Fruit fly (Drosophila melanogaster) whole organism, pupa: ENCODE measurements around the gene NUCB1.

Experiments
- CG10348 ChIP-seq: fragments of 200-800 bp; sonication (Bioruptor generic); IDR thresholded peaks from 2 replicates; pipeline ENCODE4 v1.3.6; 2022; ENCODE audit warnings: missing biosample characterization, missing genetic modification characterization
- CG12605 ChIP-seq: fragments of 200-800 bp; sonication (Bioruptor generic); IDR thresholded peaks from 2 replicates; pipeline ENCODE4 v1.3.6; 2022; ENCODE audit warnings: missing biosample characterization, missing genetic modification characterization
- CG13204 ChIP-seq: fragments of 200-800 bp; sonication (Bioruptor generic); optimal IDR thresholded peaks from 2 replicates; lab custom pipeline; 2018; ENCODE audit warnings: missing biosample characterization, mild to moderate bottlenecking, missing genetic modification characterization, moderate library complexity
- CG14655 ChIP-seq: fragments of 200-800 bp; sonication (Bioruptor generic); optimal IDR thresholded peaks from 3 replicates; lab custom pipeline; 2017; ENCODE audit warnings: mild to moderate bottlenecking, missing biosample characterization, missing genetic modification reagents, missing genetic modification characterization
- CG15710 ChIP-seq: fragments of 200-800 bp; sonication (Bioruptor generic); optimal IDR thresholded peaks from 2 replicates; lab custom pipeline; 2018; ENCODE audit warnings: missing biosample characterization, mild to moderate bottlenecking, missing genetic modification characterization, moderate library complexity
- CG17806 ChIP-seq: fragments of 200-800 bp; sonication (Bioruptor generic); optimal IDR thresholded peaks from 2 replicates; lab custom pipeline; 2018; ENCODE audit warnings: missing biosample characterization, mild to moderate bottlenecking, missing genetic modification characterization, moderate library complexity
- CG32121 ChIP-seq: fragments of 200-800 bp; sonication (Bioruptor generic); IDR thresholded peaks from 2 replicates; pipeline ENCODE4 v1.3.6; 2022; ENCODE audit warnings: missing biosample characterization, missing genetic modification characterization
- CG34367 ChIP-seq: fragments of 200-800 bp; sonication (Bioruptor generic); optimal IDR thresholded peaks from 2 replicates; lab custom pipeline; 2018; ENCODE audit warnings: missing biosample characterization, mild to moderate bottlenecking, missing genetic modification characterization
- CG4496 ChIP-seq: fragments of 200-800 bp; sonication (Bioruptor generic); IDR thresholded peaks from 3 replicates; pipeline ENCODE4 v1.3.6; 2022; ENCODE audit warnings: missing biosample characterization, missing genetic modification characterization
- CG8159 ChIP-seq: fragments of 200-800 bp; sonication (Bioruptor generic); optimal IDR thresholded peaks from 3 replicates; lab custom pipeline; 2018; ENCODE audit warnings: missing biosample characterization, mild to moderate bottlenecking, missing genetic modification characterization, moderate library complexity
- CG8301 ChIP-seq: fragments of 200-800 bp; sonication (Bioruptor generic); optimal IDR thresholded peaks from 2 replicates; lab custom pipeline; 2018; ENCODE audit warnings: missing biosample characterization, mild to moderate bottlenecking, missing genetic modification characterization
- CG9948 ChIP-seq: fragments of 200-800 bp; sonication (Bioruptor generic); optimal IDR thresholded peaks from 2 replicates; lab custom pipeline; 2018; ENCODE audit warnings: missing biosample characterization, mild to moderate bottlenecking, missing genetic modification characterization, moderate library complexity
- D1 ChIP-seq: fragments of 200-800 bp; sonication (Bioruptor generic); optimal IDR thresholded peaks from 2 replicates; lab custom pipeline; 2018; ENCODE audit warnings: missing biosample characterization, mild to moderate bottlenecking, missing genetic modification characterization, moderate library complexity
- EcR ChIP-seq: fragments of 200-800 bp; sonication (Bioruptor generic); optimal IDR thresholded peaks from 3 replicates; lab custom pipeline; 2019; ENCODE audit warnings: missing biosample characterization, missing genetic modification characterization, mild to moderate bottlenecking, moderate library complexity, missing genetic modification reagents
- Ets98B ChIP-seq: fragments of 200-800 bp; sonication (Bioruptor generic); IDR thresholded peaks from 2 replicates; pipeline ENCODE4 v1.3.6; 2022; ENCODE audit warnings: missing biosample characterization, missing genetic modification characterization
- Pif1A ChIP-seq: fragments of 200-800 bp; sonication (Bioruptor generic); optimal IDR thresholded peaks from 3 replicates; lab custom pipeline; 2016; ENCODE audit warnings: missing biosample characterization, missing genetic modification characterization
- Pif1B ChIP-seq: fragments of 200-800 bp; sonication (Bioruptor generic); optimal IDR thresholded peaks from 3 replicates; lab custom pipeline; 2016; ENCODE audit warnings: missing biosample characterization, missing genetic modification characterization
- Snoo ChIP-seq: fragments of 200-800 bp; sonication (Bioruptor generic); optimal IDR thresholded peaks from 3 replicates; lab custom pipeline; 2017; ENCODE audit warnings: missing biosample characterization, mild to moderate bottlenecking, missing genetic modification characterization, inconsistent platforms
- fd96Ca ChIP-seq: fragments of 200-800 bp; sonication (Bioruptor generic); IDR thresholded peaks from 3 replicates; pipeline ENCODE4 v1.3.6; 2022; ENCODE audit warnings: missing biosample characterization, missing genetic modification characterization
- gl ChIP-seq: fragments of 200-800 bp; sonication (Bioruptor generic); optimal IDR thresholded peaks from 2 replicates; lab custom pipeline; 2018; ENCODE audit warnings: missing biosample characterization, mild to moderate bottlenecking, missing genetic modification characterization
- rn ChIP-seq: fragments of 200-800 bp; sonication (Bioruptor generic); IDR thresholded peaks from 2 replicates; pipeline ENCODE4 v1.3.6; 2022; ENCODE audit warnings: missing biosample characterization, missing genetic modification characterization

NUCB1 gene

dm6 chr3L:17806357-17807025, 4.4 kb upstream of the NUCB1 start, which contains the start of gene CG32187:
Gene CG32187, minus strand, starts transcription at chr3L:17806365.
- TF ChIP-seq Snoo (tag; lab: Kevin White, UChicago) (no peak), Pif1B (GFP tag; lab: Kevin White, UChicago) (no peak), EcR (GFP tag; lab: Kevin White, UChicago) (no peak), gl (tag; lab: Kevin White, UChicago) (no peak), Pif1A (GFP tag; lab: Kevin White, UChicago) (no peak), CG34367 (tag; lab: Kevin White, UChicago) (no peak), CG8159 (no peak), CG17806 (no peak), CG12605 (GFP tag; lab: Robert Waterston, UW) (no peak), fd96Ca (GFP tag; lab: Robert Waterston, UW) (no peak), CG8301 (tag; lab: Kevin White, UChicago) (no peak), CG14655 (no peak), CG4496 (no peak), Ets98B (GFP tag; lab: Robert Waterston, UW) (no peak)

DNA sequence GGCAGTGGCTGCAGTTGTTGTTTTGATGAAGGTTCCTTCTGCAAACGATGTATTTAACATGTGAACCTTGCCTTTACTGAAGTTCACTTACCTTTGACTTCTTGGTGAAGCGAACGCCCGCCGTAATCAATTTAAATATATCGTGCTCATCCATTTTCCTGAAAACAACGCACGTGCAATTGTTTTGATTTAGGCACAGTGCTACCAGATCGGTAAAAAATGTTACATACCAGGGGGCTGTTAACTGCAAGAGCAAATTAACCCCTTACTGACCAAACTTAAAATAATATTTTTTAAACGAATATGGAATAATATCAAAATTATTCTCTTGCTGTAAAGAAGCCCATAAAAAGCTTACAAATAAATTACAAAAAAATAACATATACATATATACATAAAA, 2.4 kb upstream of the NUCB1 start, which contains the start of gene ais:
Gene ais (minus strand): TSS at position 205 of the 400 bp plus-strand sequence.
- no peak for TF ChIP-seq Pif1B (GFP tag; lab: Kevin White, UChicago)
- no peak for TF ChIP-seq CG34367 (tag; lab: Kevin White, UChicago)
- no peak for TF ChIP-seq CG32121
- no peak for TF ChIP-seq CG17806
- TF ChIP-seq CG15710 (tag; lab: Kevin White, UChicago) = no peak
- no peak for TF ChIP-seq CG10348 (GFP tag; lab: Robert Waterston, UW)
- no peak for TF ChIP-seq CG8159
- no peak for TF ChIP-seq D1
- TF ChIP-seq CG13204 (GFP tag; lab: Kevin White, UChicago) = no peak
- TF ChIP-seq gl (tag; lab: Kevin White, UChicago) = no peak
- no peak for TF ChIP-seq Snoo (tag; lab: Kevin White, UChicago)
- TF ChIP-seq CG14655 = no peak
- TF ChIP-seq CG9948 = no peak
- no peak for TF ChIP-seq CG8301 (tag; lab: Kevin White, UChicago)
- no peak for TF ChIP-seq rn (GFP tag; lab: Robert Waterston, UW)
- no peak for TF ChIP-seq CG12605 (GFP tag; lab: Robert Waterston, UW)
- TF ChIP-seq fd96Ca (GFP tag; lab: Robert Waterston, UW) = no peak

dm6 chr3L:17797494-17797893, 4.6 kb downstream of the NUCB1 start, which contains the start of gene CG42816:
Gene CG42816, minus strand, starts transcription at chr3L:17797594.
- TF ChIP-seq CG4496 (no peak), CG34367 (tag; lab: Kevin White, UChicago) (no peak), CG8159 (no peak), CG10348 (GFP tag; lab: Robert Waterston, UW) (no peak), CG13204 (GFP tag; lab: Kevin White, UChicago) (no peak), CG12605 (GFP tag; lab: Robert Waterston, UW) (no peak), CG8301 (tag; lab: Kevin White, UChicago) (no peak), rn (GFP tag; lab: Robert Waterston, UW) (no peak), CG14655 (no peak), Pif1B (GFP tag; lab: Kevin White, UChicago) (no peak), CG17806 (no peak), EcR (GFP tag; lab: Kevin White, UChicago) (no peak), CG32121 (no peak), gl (tag; lab: Kevin White, UChicago) (no peak), CG9948 (no peak), CG15710 (tag; lab: Kevin White, UChicago) (no peak), Pif1A (GFP tag; lab: Kevin White, UChicago) (no peak), Snoo (tag; lab: Kevin White, UChicago) (no peak), fd96Ca (GFP tag; lab: Robert Waterston, UW) (no peak), D1 (no peak)
- TF ChIP-seq, all 21 proteins: peak for 0

- TF ChIP-seq CG12605 (GFP tag; lab: Robert Waterston, UW) (no peak), Pif1A (GFP tag; lab: Kevin White, UChicago) (no peak), Snoo (tag; lab: Kevin White, UChicago) (no peak), CG14655 (no peak), CG17806 (no peak), CG8159 (no peak), Pif1B (GFP tag; lab: Kevin White, UChicago) (no peak), CG9948 (no peak), CG13204 (GFP tag; lab: Kevin White, UChicago) (no peak)
Observed at dm6 chr3L:17791495-17791894, 10.6 kb downstream of the NUCB1 start.

- no peak for TF ChIP-seq CG17806
- TF ChIP-seq CG12605 (GFP tag; lab: Robert Waterston, UW) = no peak
- no peak for TF ChIP-seq Snoo (tag; lab: Kevin White, UChicago)
- no peak for TF ChIP-seq CG32121
- TF ChIP-seq D1 = no peak
- TF ChIP-seq fd96Ca (GFP tag; lab: Robert Waterston, UW) = no peak
- TF ChIP-seq CG13204 (GFP tag; lab: Kevin White, UChicago) = no peak
- TF ChIP-seq CG14655 = no peak
- no peak for TF ChIP-seq CG9948
- TF ChIP-seq gl (tag; lab: Kevin White, UChicago) = no peak
- no peak for TF ChIP-seq CG10348 (GFP tag; lab: Robert Waterston, UW)
- no peak for TF ChIP-seq rn (GFP tag; lab: Robert Waterston, UW)
- no peak for TF ChIP-seq Pif1B (GFP tag; lab: Kevin White, UChicago)
- no peak for TF ChIP-seq EcR (GFP tag; lab: Kevin White, UChicago)
- no peak for TF ChIP-seq CG34367 (tag; lab: Kevin White, UChicago)
- no peak for TF ChIP-seq Ets98B (GFP tag; lab: Robert Waterston, UW)
- TF ChIP-seq CG8159 = no peak
- no peak for TF ChIP-seq CG15710 (tag; lab: Kevin White, UChicago)
- no peak for TF ChIP-seq CG8301 (tag; lab: Kevin White, UChicago)
- no peak for TF ChIP-seq Pif1A (GFP tag; lab: Kevin White, UChicago)
- TF ChIP-seq, all 21 proteins: peak for 0
Observed at dm6 chr3L:17791467-17791494, 10.8 kb downstream of the NUCB1 start, which contains the start of gene CG42815. Gene CG42815, minus strand, starts transcription at chr3L:17791486.

DNA sequence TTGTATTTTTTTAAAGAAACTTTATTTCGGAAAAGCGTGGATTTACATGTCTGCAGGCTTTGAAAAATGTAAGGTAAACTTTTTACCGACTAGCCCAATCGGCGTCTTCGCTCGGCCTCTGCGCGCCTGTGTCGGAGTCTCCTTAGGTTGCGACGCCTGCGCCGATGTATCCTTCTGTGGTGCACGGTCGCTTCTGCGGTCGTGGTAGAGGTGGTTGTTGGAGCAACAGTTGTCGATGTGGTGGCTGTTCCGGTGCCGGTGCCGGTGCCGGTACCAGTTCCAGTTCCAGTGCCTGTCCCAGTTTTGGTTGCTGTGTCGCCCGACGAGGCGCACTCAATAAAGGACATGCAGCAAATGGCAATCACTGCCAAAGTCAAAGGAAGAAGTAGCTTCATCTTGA, 11.0 kb downstream of the NUCB1 start:
- no peak for TF ChIP-seq CG32121
- no peak for TF ChIP-seq D1
- no peak for TF ChIP-seq CG9948
- TF ChIP-seq Pif1A (GFP tag; lab: Kevin White, UChicago) = no peak
- no peak for TF ChIP-seq CG10348 (GFP tag; lab: Robert Waterston, UW)
- TF ChIP-seq CG34367 (tag; lab: Kevin White, UChicago) = no peak
- no peak for TF ChIP-seq fd96Ca (GFP tag; lab: Robert Waterston, UW)
- TF ChIP-seq CG4496 = no peak
- TF ChIP-seq, all 21 proteins: peak for 0
